Worm (Caenorhabditis elegans) whole organism, midembryonic: Measurements from ENCODE around the gene sru-25.

Source experiments
- T22C8.4 ChIP-seq: fragments of 200-800 bp; sonication (Bioruptor generic); IDR thresholded peaks from 2 replicates; pipeline ENCODE4 v1.3.6; 2022; ENCODE audit warnings: missing genetic modification characterization, missing compliant biosample characterization
- cog-1 ChIP-seq: sonication (generic microtip); optimal IDR thresholded peaks from 2 replicates; lab custom pipeline; 2016; ENCODE audit warnings: missing genetic modification characterization, missing compliant biosample characterization
- flt-1 ChIP-seq: fragments of 200-800 bp; sonication (Bioruptor generic); IDR thresholded peaks from 2 replicates; pipeline ENCODE4 v1.3.6; 2022; ENCODE audit warnings: missing genetic modification characterization, missing compliant biosample characterization
- klf-2 ChIP-seq: fragments of 200-800 bp; sonication (Bioruptor generic); conservative IDR thresholded peaks from 2 replicates; pipeline ENCODE4 v1.3.6; 2022; ENCODE audit warnings: missing genetic modification reagents, missing genetic modification characterization, missing compliant biosample characterization
- med-1 ChIP-seq: sonication (generic microtip); optimal IDR thresholded peaks from 2 replicates; lab custom pipeline; 2017; ENCODE audit warnings: missing genetic modification characterization, mild to moderate bottlenecking, missing compliant biosample characterization, antibody characterized with exemption, missing genetic modification reagents; ENCODE audit not compliant: insufficient read depth
- ref-1 ChIP-seq: fragments of 200-800 bp; sonication (Bioruptor generic); conservative IDR thresholded peaks from 2 replicates; pipeline ENCODE4 v1.3.6; 2022; ENCODE audit warnings: missing genetic modification reagents, missing genetic modification characterization, missing compliant biosample characterization
- tab-1 ChIP-seq: fragments of 200-800 bp; sonication (Bioruptor generic); IDR thresholded peaks from 2 replicates; pipeline ENCODE4 v1.3.6; 2022; ENCODE audit warnings: missing genetic modification characterization, missing compliant biosample characterization
- ztf-23 ChIP-seq: fragments of 200-800 bp; sonication (Bioruptor generic); IDR thresholded peaks from 2 replicates; pipeline ENCODE4 v1.3.6; 2022; ENCODE audit warnings: missing genetic modification reagents, missing genetic modification characterization, missing compliant biosample characterization

- TF ChIP-seq T22C8.4 (no peak), med-1 (GFP tag; lab: Kevin White, UChicago) (no peak), flt-1 (GFP tag; lab: Robert Waterston, UW) (no peak), klf-2 (GFP tag; lab: Robert Waterston, UW) (no peak), tab-1 (GFP tag; lab: Robert Waterston, UW) (no peak), ztf-23 (no peak), cog-1 (tag; lab: Kevin White, UChicago) (no peak), ref-1 (no peak)
These were observed 9.7 kb downstream of the sru-25 start, which contains the start of the genes F31F4.11 and srh-266 for ce11 chrV:664337-664847.
